Fruit fly (Drosophila melanogaster) Kc167 (cell line): ENCODE data around the gene Tpc1.

Source experiments
- Myc ChIP-seq: fragments of >200 bp; optimal IDR thresholded peaks from 2 replicates; lab custom pipeline; 2017; ENCODE audit warnings: missing external identifiers
- Sin3A ChIP-seq: fragments of >200 bp; optimal IDR thresholded peaks from 2 replicates; lab custom pipeline; 2018; ENCODE audit warnings: missing external identifiers
- h ChIP-seq: fragments of >200 bp; optimal IDR thresholded peaks from 3 replicates; lab custom pipeline; 2018; ENCODE audit warnings: missing external identifiers
- insv ChIP-seq: fragments of >200 bp; optimal IDR thresholded peaks from 3 replicates; lab custom pipeline; 2018; ENCODE audit warnings: missing external identifiers
- psq ChIP-seq: fragments of >200 bp; optimal IDR thresholded peaks from 2 replicates; lab custom pipeline; 2017; ENCODE audit warnings: missing external identifiers
- ttk ChIP-seq: sonication (Bioruptor generic); optimal IDR thresholded peaks from 2 replicates; lab custom pipeline; 2017; ENCODE audit warnings: missing external identifiers

Gene Tpc1

DNA sequence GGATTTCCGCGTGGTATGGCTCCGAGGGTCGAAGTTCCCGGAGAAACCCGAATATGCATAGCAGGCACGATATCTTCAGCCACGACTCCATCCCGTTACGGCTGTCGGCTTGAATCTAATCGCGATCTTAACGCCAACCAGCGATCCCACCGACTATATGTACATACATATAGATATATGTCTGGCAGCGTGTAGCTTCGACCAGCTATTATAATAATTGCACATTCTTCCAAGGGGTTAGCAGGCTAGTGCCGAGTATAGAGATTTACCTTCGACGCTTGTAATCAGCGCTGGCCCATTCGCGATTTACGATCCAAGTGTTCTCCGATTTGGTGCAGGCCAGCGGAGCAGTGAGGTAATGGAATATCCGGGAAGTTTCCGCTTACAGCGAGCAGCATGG is 22.3 kb downstream of the Tpc1 start, which contains the start of gene CG14694:
Gene CG14694 (minus strand): TSS at position 101 of the 400 bp plus-strand sequence.
- TF ChIP-seq psq (lab: Kevin White, UChicago) (no peak), h (lab: Kevin White, UChicago) (no peak), ttk (no peak), Myc (lab: Kevin White, UChicago) (no peak), insv (lab: Kevin White, UChicago) (no peak), Sin3A (lab: Kevin White, UChicago) (no peak)

DNA sequence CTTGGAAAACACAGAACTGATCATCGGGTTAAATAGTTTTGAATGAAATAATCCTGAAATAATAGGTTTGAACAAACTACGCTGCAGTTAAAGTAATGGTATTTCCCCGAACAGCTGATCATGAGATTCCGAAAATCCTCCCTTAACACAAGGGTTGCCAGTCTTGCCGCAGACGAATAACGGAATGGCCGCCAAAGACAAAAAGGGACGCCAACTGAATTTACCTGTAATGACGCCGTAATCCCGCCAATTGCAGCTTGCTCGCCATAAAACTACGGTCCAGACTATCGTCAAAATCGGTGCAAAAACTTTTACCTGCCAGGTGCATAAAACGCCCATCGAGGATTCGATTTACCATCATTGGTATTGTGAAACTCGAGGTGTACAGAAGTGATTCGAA is 25.4 kb downstream of the Tpc1 start, which contains the start of gene CG4570:
Gene CG4570 (plus strand): TSS at position 190 of the 400 bp plus-strand sequence.
- TF ChIP-seq psq (lab: Kevin White, UChicago): no peak
- TF ChIP-seq Myc (lab: Kevin White, UChicago): no peak
- TF ChIP-seq Sin3A (lab: Kevin White, UChicago): no peak
- TF ChIP-seq insv (lab: Kevin White, UChicago): no peak
- TF ChIP-seq ttk: no peak
- TF ChIP-seq h (lab: Kevin White, UChicago): no peak

DNA sequence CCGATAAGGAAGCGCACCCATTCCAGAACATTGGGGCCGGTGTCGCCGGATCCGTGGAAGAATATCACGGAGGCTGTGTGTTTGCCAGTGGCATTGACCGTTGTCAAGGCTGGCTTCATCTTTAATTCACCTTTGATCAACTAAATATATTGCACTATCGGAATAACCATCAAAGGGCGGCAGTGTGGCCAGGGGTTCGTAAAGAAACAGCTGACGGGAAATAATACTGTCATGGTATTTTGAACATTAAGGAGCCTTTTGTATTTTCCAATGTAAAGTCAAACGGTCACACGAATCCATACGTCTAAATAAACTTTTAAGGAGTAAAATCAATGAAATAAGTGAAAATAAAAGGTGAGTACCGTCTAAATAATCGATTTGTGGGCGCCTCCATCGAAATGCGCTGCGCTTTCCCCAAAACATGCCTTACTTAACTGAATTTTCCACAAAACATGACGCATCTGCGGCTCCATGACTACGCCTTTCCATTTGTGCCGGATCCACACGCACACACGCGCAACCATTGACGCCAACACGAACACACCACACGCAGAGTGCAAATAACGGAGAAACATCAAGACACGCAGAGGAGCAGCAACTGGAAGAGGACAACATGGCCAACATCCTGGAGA is 27.6 kb downstream of the Tpc1 start, which contains the start of the genes CG6567 and CG4511:
Gene CG6567 (minus strand): TSS at position 209 of the 632 bp plus-strand sequence.
Gene CG4511 (plus strand): TSS at position 259 of the 632 bp plus-strand sequence.
- TF ChIP-seq insv (lab: Kevin White, UChicago) (no peak), ttk (no peak), h (lab: Kevin White, UChicago) (no peak), psq (lab: Kevin White, UChicago) (no peak), Myc (lab: Kevin White, UChicago) (no peak), Sin3A (lab: Kevin White, UChicago) (no peak)

DNA sequence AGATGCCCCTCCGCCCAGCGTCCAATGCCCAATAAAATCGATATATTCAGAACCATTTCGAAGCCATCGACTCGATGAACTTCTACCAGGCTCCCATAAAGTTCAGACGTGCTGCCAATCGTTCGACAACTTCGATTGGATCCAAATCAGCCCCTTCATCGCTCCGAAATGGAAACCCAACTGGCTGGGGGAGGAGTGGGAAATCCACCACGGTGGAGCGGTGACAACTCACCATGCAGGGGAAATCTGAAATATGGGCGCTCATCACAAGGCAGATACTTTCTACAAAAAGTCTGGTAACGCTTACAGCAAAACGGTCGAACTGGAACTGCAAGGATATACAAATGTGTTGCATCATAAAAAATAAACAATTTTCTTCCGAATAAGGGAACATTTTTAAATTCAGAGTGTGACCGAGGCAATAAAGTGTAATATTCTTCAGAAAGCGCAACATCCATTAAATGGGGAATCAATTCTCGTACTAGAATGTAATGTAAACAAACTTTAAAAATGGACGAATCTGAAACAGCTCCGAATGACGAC is 29.7 kb downstream of the Tpc1 start, which contains the start of gene CG4565:
Gene CG4565 (plus strand): TSS at position 493 of the 543 bp plus-strand sequence.
- no peak for TF ChIP-seq Myc (lab: Kevin White, UChicago)
- TF ChIP-seq h (lab: Kevin White, UChicago): no peak
- TF ChIP-seq insv (lab: Kevin White, UChicago): no peak
- no peak for TF ChIP-seq psq (lab: Kevin White, UChicago)
- no peak for TF ChIP-seq ttk
- no peak for TF ChIP-seq Sin3A (lab: Kevin White, UChicago)

DNA sequence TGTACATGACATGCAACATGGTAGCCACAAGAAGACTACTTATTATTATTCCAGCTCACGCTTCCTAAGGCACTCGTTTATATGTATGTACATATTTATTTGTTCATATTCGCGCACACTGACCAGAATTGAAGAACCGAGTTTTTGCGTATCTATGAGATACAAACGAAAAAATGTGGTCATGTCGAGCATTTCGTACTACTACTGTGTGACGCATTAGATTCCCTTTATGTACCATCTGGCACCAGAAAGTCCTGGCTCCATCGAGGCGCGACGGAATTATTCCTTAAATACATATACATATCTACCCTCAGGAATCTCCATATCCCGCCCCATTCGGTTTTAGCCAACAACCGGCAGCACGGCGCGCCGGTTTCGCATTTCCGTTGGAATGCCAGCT is 31.4 kb downstream of the Tpc1 start:
- no peak for TF ChIP-seq h (lab: Kevin White, UChicago)
- TF ChIP-seq psq (lab: Kevin White, UChicago): no peak
- TF ChIP-seq Sin3A (lab: Kevin White, UChicago): no peak
- TF ChIP-seq insv (lab: Kevin White, UChicago): no peak
- TF ChIP-seq Myc (lab: Kevin White, UChicago): no peak
- TF ChIP-seq ttk: no peak

DNA sequence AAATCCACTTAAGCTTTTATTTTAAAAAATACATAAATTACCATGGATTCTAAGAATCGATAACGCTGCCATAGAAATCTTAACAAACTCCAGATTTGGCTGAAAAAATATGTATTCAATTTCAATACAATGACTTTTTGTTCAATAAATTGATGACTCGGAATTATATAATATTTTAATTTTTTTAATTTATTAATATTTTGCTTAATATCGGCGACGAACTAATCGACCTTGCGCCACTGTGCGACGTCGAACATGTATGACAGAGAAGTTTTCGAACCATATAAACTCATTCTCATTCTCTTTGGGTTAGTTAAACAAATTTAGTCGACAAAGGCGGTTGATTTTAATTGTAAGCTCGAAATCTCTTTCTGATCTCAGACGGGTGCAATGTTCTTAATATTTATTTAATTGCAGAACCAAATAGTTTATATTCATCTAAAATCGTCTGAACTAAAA is 32.4 kb downstream of the Tpc1 start, which contains the start of gene CG42394:
Gene CG42394 (plus strand): TSS at position 311 of the 459 bp plus-strand sequence.
- TF ChIP-seq Myc (lab: Kevin White, UChicago) (no peak), h (lab: Kevin White, UChicago) (no peak), insv (lab: Kevin White, UChicago) (no peak), psq (lab: Kevin White, UChicago) (no peak), Sin3A (lab: Kevin White, UChicago) (no peak), ttk (no peak)

DNA sequence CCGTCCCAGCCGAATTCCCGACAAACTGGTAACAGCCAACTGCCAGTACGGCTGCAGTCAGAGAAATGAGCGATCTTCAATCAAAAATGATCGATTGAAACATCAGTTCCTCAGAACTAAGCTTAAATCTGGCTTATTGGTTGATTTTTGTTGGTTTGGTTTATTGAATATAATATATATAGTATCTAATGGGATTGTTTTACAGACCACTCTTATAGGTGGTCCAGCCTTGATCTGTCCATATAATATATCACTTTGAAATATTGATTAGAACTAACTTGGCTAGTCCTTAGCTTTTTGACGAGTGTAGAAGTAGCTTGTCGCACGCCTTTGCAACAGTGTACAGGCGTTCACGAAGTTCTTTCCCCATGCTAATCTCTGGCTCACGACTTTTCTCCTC is 39.6 kb downstream of the Tpc1 start:
- no peak for TF ChIP-seq psq (lab: Kevin White, UChicago)
- no peak for TF ChIP-seq Myc (lab: Kevin White, UChicago)
- TF ChIP-seq insv (lab: Kevin White, UChicago): no peak
- TF ChIP-seq h (lab: Kevin White, UChicago): no peak
- no peak for TF ChIP-seq Sin3A (lab: Kevin White, UChicago)
- TF ChIP-seq ttk: no peak

DNA sequence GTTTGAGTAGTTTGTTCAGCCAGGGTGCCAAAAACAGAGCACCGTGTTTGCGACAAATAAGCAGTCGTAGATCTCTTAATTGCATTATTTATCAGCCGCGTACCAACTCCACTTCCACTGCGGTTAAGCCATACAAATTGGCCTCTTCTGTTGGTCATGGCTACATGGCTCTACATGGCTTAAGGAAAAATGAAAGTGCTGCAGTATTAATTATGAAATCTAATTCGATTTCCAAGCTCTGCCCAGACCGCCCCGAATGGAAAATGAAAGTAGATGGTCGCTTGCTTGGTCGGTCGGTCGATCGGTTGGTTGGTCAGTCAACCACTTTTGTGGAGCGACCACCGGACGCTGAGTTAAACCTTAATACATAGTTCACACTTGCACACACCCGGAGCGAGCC is 45.1 kb downstream of the Tpc1 start:
- TF ChIP-seq psq (lab: Kevin White, UChicago) (no peak), Myc (lab: Kevin White, UChicago) (no peak), h (lab: Kevin White, UChicago) (no peak), Sin3A (lab: Kevin White, UChicago) (no peak), ttk (no peak), insv (lab: Kevin White, UChicago) (no peak)

DNA sequence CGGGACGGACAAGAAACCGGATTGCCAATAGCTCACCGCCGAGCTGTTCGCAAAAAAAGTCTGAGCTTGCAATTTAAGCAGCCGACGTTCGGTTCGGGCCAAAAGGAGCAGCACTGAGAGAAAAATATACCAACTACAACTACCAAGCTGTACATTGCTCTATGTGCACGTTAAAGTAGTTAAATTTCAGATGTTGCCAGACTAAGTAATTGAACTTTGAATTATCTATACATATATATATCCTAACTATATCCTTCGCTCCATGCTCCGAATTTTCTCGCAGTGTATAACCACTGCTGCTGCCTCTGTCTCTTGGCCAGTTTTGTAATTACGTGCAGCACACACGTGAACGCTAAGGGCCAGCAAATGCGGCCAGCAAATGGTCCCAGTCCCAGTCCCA is 47.1 kb downstream of the Tpc1 start:
- no peak for TF ChIP-seq psq (lab: Kevin White, UChicago)
- no peak for TF ChIP-seq insv (lab: Kevin White, UChicago)
- TF ChIP-seq ttk: no peak
- TF ChIP-seq h (lab: Kevin White, UChicago): no peak
- no peak for TF ChIP-seq Sin3A (lab: Kevin White, UChicago)
- no peak for TF ChIP-seq Myc (lab: Kevin White, UChicago)

DNA sequence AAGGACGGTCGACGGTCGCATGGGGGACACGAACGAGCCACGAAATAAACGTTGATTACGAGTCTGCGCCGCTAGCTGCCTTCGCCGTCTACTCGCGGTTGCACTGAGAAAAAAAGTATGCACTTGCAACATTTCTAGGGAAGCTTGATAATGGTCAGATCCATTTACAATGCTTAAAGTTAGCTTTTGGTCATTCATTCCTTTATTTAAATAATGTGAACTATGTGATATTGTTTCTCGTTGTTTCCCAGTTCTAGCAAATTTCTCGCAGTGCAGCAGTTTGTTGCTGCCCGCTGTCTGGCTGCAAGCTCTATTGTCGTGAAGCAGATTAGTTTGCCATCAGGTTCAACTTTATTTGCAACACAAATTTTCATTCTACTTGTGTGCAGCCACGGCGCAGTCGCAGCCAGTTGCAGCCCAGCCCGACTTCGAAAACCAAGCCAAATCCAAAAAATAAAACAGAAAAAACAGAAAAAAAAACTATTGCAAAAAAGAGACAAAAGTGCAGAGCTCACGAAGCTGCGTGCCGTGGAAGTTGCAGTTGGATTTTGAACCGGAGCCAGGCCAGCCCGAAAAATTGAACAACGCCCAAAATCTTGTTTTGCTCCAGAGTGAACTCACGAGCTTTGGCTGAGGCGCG is 49.3 kb downstream of the Tpc1 start:
- TF ChIP-seq ttk (no peak), insv (lab: Kevin White, UChicago) (no peak), Sin3A (lab: Kevin White, UChicago) (no peak)

DNA sequence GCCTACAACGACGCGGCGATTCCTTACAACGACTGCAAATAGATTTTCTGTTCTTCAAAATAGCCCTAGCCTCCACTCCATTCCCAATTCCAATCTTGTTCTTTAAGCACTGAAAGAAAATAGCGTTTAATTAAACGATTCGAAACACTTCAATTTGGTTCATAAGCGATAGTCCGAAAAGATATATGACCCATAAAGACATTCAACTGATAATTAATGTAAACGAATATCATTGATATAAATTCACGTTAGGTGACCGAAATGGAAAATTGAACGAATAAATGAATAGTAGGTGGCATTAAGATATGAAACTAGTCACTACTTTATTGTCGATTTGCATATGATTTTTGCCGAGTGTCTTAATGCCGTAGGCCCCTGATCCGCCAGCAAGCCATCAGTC is 52.2 kb downstream of the Tpc1 start:
- TF ChIP-seq h (lab: Kevin White, UChicago): no peak
- no peak for TF ChIP-seq psq (lab: Kevin White, UChicago)
- TF ChIP-seq ttk: no peak
- no peak for TF ChIP-seq insv (lab: Kevin White, UChicago)
